Fruit fly (Drosophila melanogaster): ENCODE data around the gene mex1.

Gene mex1

DNA sequence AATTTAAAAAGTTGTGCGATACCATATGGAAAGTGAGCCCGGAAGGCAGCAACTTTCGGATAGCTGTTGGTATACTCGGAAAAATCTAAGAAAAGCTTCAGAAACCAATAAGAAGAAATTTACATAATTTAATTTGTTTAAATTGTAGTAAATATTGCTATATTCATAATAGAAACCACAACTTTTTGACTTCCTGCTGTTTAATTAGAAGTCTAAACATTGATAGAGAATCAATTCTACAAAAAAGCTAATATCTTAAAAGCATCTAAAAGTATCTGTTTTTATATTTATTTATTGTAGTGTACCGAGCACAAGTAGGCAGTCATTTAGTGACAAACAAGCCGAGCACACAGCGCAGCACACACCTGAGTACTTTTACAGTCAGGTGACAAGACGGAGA, 23.1 kb downstream of the mex1 start, which contains the start of gene CG13455:
Gene CG13455 (plus strand): TSS at position 301 of the 400 bp plus-strand sequence.
- TF ChIP-seq CG17186 (GFP tag; optimal IDR thresholded peaks at IDR 0.05), result no peak
- no peak for TF ChIP-seq CG3726 (GFP tag; IDR thresholded peaks at IDR 0.05)
- no peak for TF ChIP-seq pzg (GFP tag; optimal IDR thresholded peaks at IDR 0.05)
- TF ChIP-seq Dfd (GFP tag; optimal IDR thresholded peaks at IDR 0.05), result no peak
- no peak for TF ChIP-seq CG10565 (GFP tag; optimal IDR thresholded peaks at IDR 0.05)
- no peak for TF ChIP-seq crc (GFP tag; optimal IDR thresholded peaks at IDR 0.05)
- no peak for TF ChIP-seq run (tag; optimal IDR thresholded peaks at IDR 0.05)
- TF ChIP-seq Scr (GFP tag; IDR thresholded peaks at IDR 0.05; ENCODE audit: partially characterized antibody), result no peak
- TF ChIP-seq CG9817 (tag; optimal IDR thresholded peaks at IDR 0.05), result no peak
- no peak for TF ChIP-seq C15 (GFP tag; IDR thresholded peaks at IDR 0.05)
- no peak for TF ChIP-seq h (optimal IDR thresholded peaks at IDR 0.05)
- no peak for TF ChIP-seq Myb (GFP tag; optimal IDR thresholded peaks at IDR 0.05)
- TF ChIP-seq CG6272 (GFP tag; IDR thresholded peaks at IDR 0.05), result no peak
- TF ChIP-seq CG7963 (GFP tag; IDR thresholded peaks at IDR 0.05; ENCODE audit: partially characterized antibody), result no peak
- TF ChIP-seq CG1832 (GFP tag; optimal IDR thresholded peaks at IDR 0.05), result no peak
- TF ChIP-seq Nf-YB (GFP tag; optimal IDR thresholded peaks at IDR 0.05), result no peak

DNA sequence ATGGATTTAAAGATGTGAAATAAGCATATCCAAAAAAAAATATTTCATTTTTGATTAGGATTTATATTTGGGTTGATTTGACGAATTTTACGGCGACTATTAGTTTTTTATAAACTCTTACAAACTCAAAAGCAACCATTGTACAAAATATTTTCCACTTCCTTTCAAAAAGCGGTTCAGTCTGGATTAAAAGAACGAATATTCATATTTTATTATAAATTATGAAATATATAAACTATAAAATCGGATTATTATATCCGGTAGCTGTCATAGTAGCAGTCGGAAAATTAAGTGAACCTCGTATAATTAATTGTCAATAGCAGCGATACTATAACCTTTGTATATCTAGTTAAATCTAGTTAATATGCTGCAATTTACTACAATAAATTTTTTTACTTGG, 23.9 kb downstream of the mex1 start, which contains the start of gene CG12355:
Gene CG12355 (minus strand): TSS at position 101 of the 400 bp plus-strand sequence.
- TF ChIP-seq Mes4 (GFP tag; optimal IDR thresholded peaks at IDR 0.05) (no peak), cad (GFP tag; optimal IDR thresholded peaks at IDR 0.05) (no peak), H2.0 (GFP tag; IDR thresholded peaks at IDR 0.05) (no peak), CG32767 (GFP tag; IDR thresholded peaks at IDR 0.05) (no peak), CG9727 (GFP tag; optimal IDR thresholded peaks at IDR 0.05) (no peak), CG7271 (tag; optimal IDR thresholded peaks at IDR 0.05) (no peak), CG6683 (GFP tag; optimal IDR thresholded peaks at IDR 0.05) (no peak), Asciz (GFP tag; optimal IDR thresholded peaks at IDR 0.05) (no peak), Sin3A (optimal IDR thresholded peaks at IDR 0.05) (no peak), ab (GFP tag; optimal IDR thresholded peaks at IDR 0.05) (no peak), bowl (GFP tag; IDR thresholded peaks at IDR 0.05) (no peak), CG17612 (GFP tag; IDR thresholded peaks at IDR 0.05) (no peak), dan (GFP tag; IDR thresholded peaks at IDR 0.05) (no peak), CG14710 (tag; optimal IDR thresholded peaks at IDR 0.05) (no peak), CG10366 (GFP tag; IDR thresholded peaks at IDR 0.05) (no peak), cato (GFP tag; optimal IDR thresholded peaks at IDR 0.05; ENCODE audit: borderline replicate concordance) (no peak)

DNA sequence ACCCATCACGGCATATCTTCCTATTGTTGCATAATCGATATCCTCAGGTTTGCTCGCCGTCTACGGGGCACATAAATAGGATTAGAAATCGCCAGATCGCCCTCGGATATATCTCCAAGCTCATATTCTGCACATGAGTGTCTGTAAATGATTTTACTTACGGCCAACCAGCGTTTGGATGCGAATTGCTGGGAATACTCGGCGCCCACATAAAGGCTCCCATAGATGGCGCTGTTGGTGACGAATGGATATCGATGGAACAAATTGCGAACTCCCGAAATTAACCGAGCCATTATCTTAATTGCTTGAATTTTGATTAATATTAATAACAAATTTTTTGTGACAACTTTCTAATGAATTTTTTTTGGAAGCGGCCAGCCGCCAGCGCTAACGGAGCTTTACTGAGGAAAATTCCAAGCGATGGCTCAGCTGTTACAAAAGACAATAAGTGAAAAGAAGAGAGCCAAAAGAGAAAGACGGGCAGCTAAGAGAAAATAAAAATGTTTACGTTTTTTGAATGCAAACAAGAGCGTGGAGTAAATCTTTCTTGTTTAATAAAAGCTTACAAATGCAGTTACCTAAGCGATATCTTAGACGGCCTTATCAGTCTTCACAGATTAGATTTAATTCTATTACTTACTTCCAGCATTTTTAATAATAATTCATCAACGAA, 24.7 kb downstream of the mex1 start:
- TF ChIP-seq gcm2 (GFP tag; optimal IDR thresholded peaks at IDR 0.05) (no peak), Xrp1 (GFP tag; IDR thresholded peaks at IDR 0.05) (no peak), ab (GFP tag; optimal IDR thresholded peaks at IDR 0.05) (no peak), yki (optimal IDR thresholded peaks at IDR 0.05) (no peak), CG15011 (GFP tag; optimal IDR thresholded peaks at IDR 0.05) (no peak), her (GFP tag; optimal IDR thresholded peaks at IDR 0.05) (no peak), CG7928 (GFP tag; optimal IDR thresholded peaks at IDR 0.05) (no peak), CG10147 (GFP tag; optimal IDR thresholded peaks at IDR 0.05) (no peak), Abd-B (GFP tag; optimal IDR thresholded peaks at IDR 0.05) (no peak), onecut (GFP tag; IDR thresholded peaks at IDR 0.05) (no peak), btn (GFP tag; optimal IDR thresholded peaks at IDR 0.05) (no peak), pzg (GFP tag; optimal IDR thresholded peaks at IDR 0.05) (no peak), CG1602 (GFP tag; optimal IDR thresholded peaks at IDR 0.05) (no peak), odd (GFP tag; optimal IDR thresholded peaks at IDR 0.05) (no peak), Bteb2 (GFP tag; optimal IDR thresholded peaks at IDR 0.05) (no peak), CG4854 (GFP tag; optimal IDR thresholded peaks at IDR 0.05) (no peak), abd-A (tag; optimal IDR thresholded peaks at IDR 0.05) (no peak), unpg (GFP tag; optimal IDR thresholded peaks at IDR 0.05) (no peak), CG9932 (GFP tag; IDR thresholded peaks at IDR 0.05) (no peak), CG34422 (GFP tag; IDR thresholded peaks at IDR 0.05) (no peak)

Data from whole organism, embryonic.